Worm (Caenorhabditis elegans) whole organism, late embryonic: ENCODE data around the gene snf-5.
A peak's percentile ranks its signal among the peaks of the same experiment; 100 is the strongest.

Source experiments
- F13H6.1 ChIP-seq: sonication (generic microtip); optimal IDR thresholded peaks from 2 replicates; lab custom pipeline; 2016; ENCODE audit warnings: missing genetic modification characterization, missing compliant biosample characterization
- K09A11.1 ChIP-seq: sonication (generic microtip); optimal IDR thresholded peaks from 2 replicates; lab custom pipeline; 2017; ENCODE audit warnings: antibody characterized with exemption, mild to moderate bottlenecking, missing genetic modification characterization, missing compliant biosample characterization; ENCODE audit not compliant: insufficient read depth
- ahr-1 ChIP-seq: sonication (generic microtip); optimal IDR thresholded peaks from 2 replicates; lab custom pipeline; 2016; ENCODE audit warnings: missing genetic modification characterization, missing compliant biosample characterization
- ceh-18 ChIP-seq: sonication (generic microtip); optimal IDR thresholded peaks from 2 replicates; lab custom pipeline; 2016; ENCODE audit warnings: missing genetic modification characterization, missing compliant biosample characterization
- ceh-19 ChIP-seq: fragments of 200-800 bp; sonication (Bioruptor generic); optimal IDR thresholded peaks from 2 replicates; lab custom pipeline; 2018; ENCODE audit warnings: mild to moderate bottlenecking, missing genetic modification characterization, missing compliant biosample characterization
- ceh-22 ChIP-seq: sonication (generic microtip); optimal IDR thresholded peaks from 2 replicates; lab custom pipeline; 2017; ENCODE audit warnings: missing biosample characterization, missing genetic modification characterization
- ceh-24 ChIP-seq: sonication (generic microtip); optimal IDR thresholded peaks from 2 replicates; lab custom pipeline; 2016; ENCODE audit warnings: mild to moderate bottlenecking, missing genetic modification characterization, missing compliant biosample characterization
- ceh-30 ChIP-seq: fragments of 150-350 bp; optimal IDR thresholded peaks from 2 replicates; lab custom pipeline; 2014; ENCODE audit warnings: missing biosample characterization, missing genetic modification characterization
- ceh-31 ChIP-seq: sonication (generic microtip); optimal IDR thresholded peaks from 2 replicates; lab custom pipeline; 2016; ENCODE audit warnings: missing genetic modification characterization, missing compliant biosample characterization
- ceh-34 ChIP-seq: sonication (generic microtip); optimal IDR thresholded peaks from 2 replicates; lab custom pipeline; 2016; ENCODE audit warnings: mild to moderate bottlenecking, missing genetic modification characterization, missing compliant biosample characterization
- ceh-45 ChIP-seq: fragments of 200-800 bp; sonication (Bioruptor generic); IDR thresholded peaks from 2 replicates; pipeline ENCODE4 v1.3.6; 2022; ENCODE audit warnings: missing genetic modification reagents, missing genetic modification characterization, missing compliant biosample characterization
- che-1 ChIP-seq: sonication (generic microtip); optimal IDR thresholded peaks from 2 replicates; lab custom pipeline; 2016; ENCODE audit warnings: mild to moderate bottlenecking, missing genetic modification characterization, missing compliant biosample characterization
- dve-1 ChIP-seq: sonication (generic microtip); optimal IDR thresholded peaks from 2 replicates; lab custom pipeline; 2017; ENCODE audit warnings: antibody characterized with exemption, mild to moderate bottlenecking, missing genetic modification characterization, missing compliant biosample characterization
- elt-2 ChIP-seq: sonication (generic microtip); optimal IDR thresholded peaks from 2 replicates; lab custom pipeline; 2016; ENCODE audit warnings: missing genetic modification reagents, missing genetic modification characterization, missing compliant biosample characterization
- elt-4 ChIP-seq: sonication (generic microtip); optimal IDR thresholded peaks from 2 replicates; lab custom pipeline; 2016; ENCODE audit warnings: missing genetic modification characterization, missing compliant biosample characterization
- eyg-1 ChIP-seq: sonication (generic microtip); optimal IDR thresholded peaks from 2 replicates; lab custom pipeline; 2016; ENCODE audit warnings: missing genotype, missing genetic modification characterization, missing compliant biosample characterization
- fkh-6 ChIP-seq: sonication (generic microtip); optimal IDR thresholded peaks from 2 replicates; lab custom pipeline; 2016; ENCODE audit warnings: missing genetic modification characterization, missing compliant biosample characterization
- hlh-13 ChIP-seq: fragments of 200-800 bp; sonication (Bioruptor generic); optimal IDR thresholded peaks from 2 replicates; lab custom pipeline; 2018; ENCODE audit warnings: mild to moderate bottlenecking, missing genetic modification characterization, missing compliant biosample characterization
- hlh-15 ChIP-seq: sonication (generic microtip); optimal IDR thresholded peaks from 2 replicates; lab custom pipeline; 2016; ENCODE audit warnings: missing genetic modification characterization, missing compliant biosample characterization
- hlh-30 ChIP-seq: sonication (generic microtip); optimal IDR thresholded peaks from 2 replicates; lab custom pipeline; 2017; ENCODE audit warnings: antibody characterized with exemption, missing genetic modification characterization, missing compliant biosample characterization; ENCODE audit not compliant: insufficient read depth
- lim-6 ChIP-seq: sonication (generic microtip); optimal IDR thresholded peaks from 2 replicates; lab custom pipeline; 2016; ENCODE audit warnings: missing genetic modification characterization, missing compliant biosample characterization
- lin-11 ChIP-seq: fragments of 200-800 bp; sonication (Bioruptor generic); optimal IDR thresholded peaks from 2 replicates; lab custom pipeline; 2018; ENCODE audit warnings: mild to moderate bottlenecking, missing genetic modification characterization, missing compliant biosample characterization
- madf-2 ChIP-seq: sonication (generic microtip); optimal IDR thresholded peaks from 2 replicates; lab custom pipeline; 2017; ENCODE audit warnings: missing genetic modification characterization, missing compliant biosample characterization
- mec-3 ChIP-seq: sonication (generic microtip); optimal IDR thresholded peaks from 2 replicates; lab custom pipeline; 2016; ENCODE audit warnings: borderline replicate concordance, missing genetic modification characterization, missing compliant biosample characterization
- nfya-1 ChIP-seq: sonication (generic microtip); optimal IDR thresholded peaks from 2 replicates; lab custom pipeline; 2017; ENCODE audit warnings: missing genetic modification characterization, mild to moderate bottlenecking, missing compliant biosample characterization, antibody characterized with exemption, moderate library complexity
- nhr-232 ChIP-seq: sonication (generic microtip); optimal IDR thresholded peaks from 2 replicates; lab custom pipeline; 2016; ENCODE audit warnings: missing genetic modification characterization, missing compliant biosample characterization
- npax-4 ChIP-seq: sonication (generic microtip); optimal IDR thresholded peaks from 2 replicates; lab custom pipeline; 2016; ENCODE audit warnings: missing genetic modification characterization, missing compliant biosample characterization
- odd-2 ChIP-seq: sonication (generic microtip); optimal IDR thresholded peaks from 2 replicates; lab custom pipeline; 2017; ENCODE audit warnings: antibody characterized with exemption, mild to moderate bottlenecking, missing genetic modification characterization, missing compliant biosample characterization
- pag-3 ChIP-seq: sonication (generic microtip); optimal IDR thresholded peaks from 2 replicates; lab custom pipeline; 2016; ENCODE audit warnings: missing compliant biosample characterization, missing genetic modification characterization, borderline replicate concordance
- pax-1 ChIP-seq: fragments of 150-350 bp; optimal IDR thresholded peaks from 2 replicates; lab custom pipeline; 2014; ENCODE audit warnings: missing biosample characterization, missing genetic modification characterization
- pha-4 ChIP-seq: fragments of 150-350 bp; optimal IDR thresholded peaks from 2 replicates; lab custom pipeline; 2018; ENCODE audit warnings: missing biosample characterization, missing genetic modification reagents, missing genetic modification characterization
- pqm-1 ChIP-seq: sonication (generic microtip); optimal IDR thresholded peaks from 2 replicates; lab custom pipeline; 2016; ENCODE audit warnings: missing genetic modification characterization, missing compliant biosample characterization
- rnt-1 ChIP-seq: sonication (generic microtip); optimal IDR thresholded peaks from 2 replicates; lab custom pipeline; 2016; ENCODE audit warnings: missing genetic modification characterization, missing compliant biosample characterization
- sdc-2 ChIP-seq: sonication (generic microtip); optimal IDR thresholded peaks from 2 replicates; lab custom pipeline; 2016; ENCODE audit warnings: missing genotype, missing genetic modification characterization, missing compliant biosample characterization
- syd-9 ChIP-seq: sonication (generic microtip); optimal IDR thresholded peaks from 2 replicates; lab custom pipeline; 2016; ENCODE audit warnings: mild to moderate bottlenecking, missing genetic modification characterization, moderate library complexity, missing compliant biosample characterization
- unc-55 ChIP-seq: sonication (generic microtip); optimal IDR thresholded peaks from 2 replicates; lab custom pipeline; 2017; ENCODE audit warnings: missing biosample characterization, missing genetic modification reagents, missing genetic modification characterization
- ztf-16 ChIP-seq: sonication (generic microtip); optimal IDR thresholded peaks from 2 replicates; lab custom pipeline; 2017; ENCODE audit warnings: missing genetic modification characterization, missing compliant biosample characterization

Gene snf-5

ce11 chrII:12878697-12879096 lies 13.1 kb upstream of the snf-5 start:
- no peak for TF ChIP-seq ceh-19 (GFP tag; lab: Kevin White, UChicago)
- TF ChIP-seq mec-3 (tag; lab: Kevin White, UChicago) = no peak
- TF ChIP-seq hlh-30 (tag; lab: Kevin White, UChicago) = peak; percentile 21
- peak; percentile 36 for TF ChIP-seq elt-2 (tag; lab: Kevin White, UChicago)
- peak; percentile 37 for TF ChIP-seq ceh-18 (tag; lab: Kevin White, UChicago)
- TF ChIP-seq rnt-1 (tag; lab: Kevin White, UChicago) = no peak
- no peak for TF ChIP-seq ceh-45 (GFP tag; lab: Robert Waterston, UW)
- no peak for TF ChIP-seq pax-1 (tag; lab: Kevin White, UChicago)
- TF ChIP-seq pag-3 (tag; lab: Kevin White, UChicago) = no peak

DNA sequence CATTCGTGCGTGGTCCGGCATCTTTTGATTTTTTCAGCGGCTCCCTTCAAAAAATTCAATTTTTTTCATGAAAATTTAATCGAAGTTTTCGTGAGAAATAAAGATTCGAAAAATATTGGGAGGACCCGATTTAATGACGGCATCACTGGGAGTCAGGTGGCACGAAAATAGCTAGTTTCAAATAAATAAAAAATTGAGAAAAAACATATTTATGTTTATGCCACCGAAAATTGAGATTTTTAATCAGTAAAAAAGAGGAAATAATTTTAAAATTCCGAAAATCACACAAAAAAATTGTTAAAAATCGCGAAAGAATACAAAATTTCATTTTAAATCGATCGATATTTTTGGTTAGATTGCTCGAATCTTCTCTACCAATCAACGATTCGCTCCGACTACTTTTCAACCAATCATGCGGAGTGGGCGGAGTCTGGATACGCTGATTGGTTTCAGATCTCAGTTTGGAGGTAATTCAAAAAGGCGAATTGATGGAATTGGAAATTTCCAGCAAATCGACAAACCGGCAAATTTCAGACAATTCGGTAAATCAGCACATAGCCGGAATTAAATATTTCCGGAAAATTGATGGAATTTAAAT lies 12.6 kb upstream of the snf-5 start, which contains the start of gene gsy-1:
gsy-1 (minus strand) TSS at position 51 of the 598 bp plus-strand sequence.
- no peak for TF ChIP-seq ztf-16 (tag; lab: Kevin White, UChicago)
- no peak for TF ChIP-seq ceh-31 (tag; lab: Kevin White, UChicago)
- TF ChIP-seq eyg-1 (tag; lab: Kevin White, UChicago) = no peak
- TF ChIP-seq nfya-1 (tag; lab: Kevin White, UChicago) = peak; percentile 67
- TF ChIP-seq ceh-24 (tag; lab: Kevin White, UChicago) = no peak

- TF ChIP-seq ceh-22 = no peak
- no peak for TF ChIP-seq odd-2
- TF ChIP-seq ceh-31 (tag; lab: Kevin White, UChicago) = no peak
- no peak for TF ChIP-seq ceh-30 (tag; lab: Kevin White, UChicago)
- TF ChIP-seq sdc-2 = no peak
- no peak for TF ChIP-seq pha-4 (tag; lab: Kevin White, UChicago)
- no peak for TF ChIP-seq npax-4 (tag; lab: Kevin White, UChicago)
- no peak for TF ChIP-seq ztf-16 (tag; lab: Kevin White, UChicago)
- TF ChIP-seq syd-9 (tag; lab: Kevin White, UChicago) = no peak
- TF ChIP-seq madf-2 (tag; lab: Kevin White, UChicago) = no peak
- TF ChIP-seq pqm-1 (tag; lab: Kevin White, UChicago) = no peak
- no peak for TF ChIP-seq unc-55
- no peak for TF ChIP-seq K09A11.1 (tag; lab: Kevin White, UChicago)
- no peak for TF ChIP-seq dve-1
- no peak for TF ChIP-seq ceh-18 (tag; lab: Kevin White, UChicago)
Measured at ce11 chrII:12866079-12866478, 494 bp upstream of the snf-5 start.

ce11 chrII:12855900-12856299 lies 9.7 kb downstream of the snf-5 start, which contains the start of gene Y46G5A.29:
Gene Y46G5A.29, plus strand, starts transcription at chrII:12856200.
- TF ChIP-seq hlh-15 (tag; lab: Kevin White, UChicago) (no peak), lim-6 (tag; lab: Kevin White, UChicago) (no peak), ahr-1 (tag; lab: Kevin White, UChicago) (no peak), hlh-13 (GFP tag; lab: Kevin White, UChicago) (no peak), fkh-6 (no peak), elt-4 (no peak), dve-1 (no peak), npax-4 (tag; lab: Kevin White, UChicago) (no peak), lin-11 (tag; lab: Kevin White, UChicago) (no peak), mec-3 (tag; lab: Kevin White, UChicago) (no peak), hlh-30 (tag; lab: Kevin White, UChicago) (no peak), nhr-232 (tag; lab: Kevin White, UChicago) (no peak), rnt-1 (tag; lab: Kevin White, UChicago) (no peak), ceh-34 (tag; lab: Kevin White, UChicago) (no peak), ceh-31 (tag; lab: Kevin White, UChicago) (no peak), pha-4 (tag; lab: Kevin White, UChicago) (no peak), che-1 (no peak), F13H6.1 (no peak), ceh-45 (GFP tag; lab: Robert Waterston, UW) (no peak)
- TF ChIP-seq, all 69 proteins: peak for 0
